Worm (Caenorhabditis elegans) whole organism, early embryonic: ENCODE measurements around the gene C01F1.5.
A peak's percentile ranks its signal among the peaks of the same experiment; 100 is the strongest.

Source experiments
- B0310.2 ChIP-seq: sonication (generic microtip); optimal IDR thresholded peaks from 2 replicates; lab custom pipeline; 2016; ENCODE audit warnings: mild to moderate bottlenecking, missing genetic modification characterization, missing compliant biosample characterization
- F13C5.2 ChIP-seq: sonication (generic microtip); optimal IDR thresholded peaks from 2 replicates; lab custom pipeline; 2017; ENCODE audit warnings: mild to moderate bottlenecking, missing genetic modification characterization, inconsistent platforms, missing compliant biosample characterization
- aly-1 ChIP-seq: sonication (generic microtip); optimal IDR thresholded peaks from 2 replicates; lab custom pipeline; 2016; ENCODE audit warnings: missing genetic modification characterization, missing compliant biosample characterization
- ama-1 ChIP-seq: fragments of 150-350 bp; optimal IDR thresholded peaks from 2 replicates; lab custom pipeline; 2014
- ceh-13 ChIP-seq: fragments of 200-800 bp; sonication (Bioruptor generic); optimal IDR thresholded peaks from 2 replicates; lab custom pipeline; 2018; ENCODE audit warnings: mild to moderate bottlenecking, missing genetic modification characterization, missing compliant biosample characterization
- ceh-36 ChIP-seq: sonication (generic microtip); optimal IDR thresholded peaks from 2 replicates; lab custom pipeline; 2016; ENCODE audit warnings: missing genetic modification characterization, inconsistent platforms, missing compliant biosample characterization
- ets-7 ChIP-seq: sonication (generic microtip); optimal IDR thresholded peaks from 2 replicates; lab custom pipeline; 2016; ENCODE audit warnings: missing genotype, missing genetic modification characterization, missing compliant biosample characterization
- flt-1 ChIP-seq: fragments of 200-800 bp; sonication (Bioruptor generic); IDR thresholded peaks from 2 replicates; pipeline ENCODE4 v1.3.6; 2022; ENCODE audit warnings: missing genetic modification characterization, missing compliant biosample characterization
- hmbx-1 ChIP-seq: sonication (generic microtip); optimal IDR thresholded peaks from 2 replicates; lab custom pipeline; 2016; ENCODE audit warnings: mild to moderate bottlenecking, missing genetic modification characterization, missing compliant biosample characterization
- hmg-4 ChIP-seq: fragments of 200-800 bp; sonication (Bioruptor generic); optimal IDR thresholded peaks from 2 replicates; lab custom pipeline; 2018; ENCODE audit warnings: mild to moderate bottlenecking, missing genetic modification characterization, missing compliant biosample characterization
- hnd-1 ChIP-seq: sonication (generic microtip); optimal IDR thresholded peaks from 2 replicates; lab custom pipeline; 2016; ENCODE audit warnings: missing genetic modification characterization, missing compliant biosample characterization
- pes-1 ChIP-seq: fragments of 200-800 bp; sonication (Bioruptor generic); IDR thresholded peaks from 2 replicates; pipeline ENCODE4 v1.3.6; 2022; ENCODE audit warnings: missing genetic modification reagents, missing genetic modification characterization, missing compliant biosample characterization
- scrt-1 ChIP-seq: fragments of 200-800 bp; sonication (Bioruptor generic); IDR thresholded peaks from 2 replicates; pipeline ENCODE4 v1.3.6; 2022; ENCODE audit warnings: missing genetic modification characterization, missing compliant biosample characterization
- sea-1 ChIP-seq: fragments of 200-800 bp; sonication (Bioruptor generic); conservative IDR thresholded peaks from 2 replicates; pipeline ENCODE4 v1.3.6; 2022; ENCODE audit warnings: missing genetic modification characterization, missing compliant biosample characterization
- tbx-11 ChIP-seq: fragments of 200-800 bp; sonication (Bioruptor generic); IDR thresholded peaks from 2 replicates; pipeline ENCODE4 v1.3.6; 2022; ENCODE audit warnings: missing genetic modification characterization, missing compliant biosample characterization
- tbx-37 ChIP-seq: fragments of 200-800 bp; sonication (Bioruptor generic); conservative IDR thresholded peaks from 2 replicates; pipeline ENCODE4 v1.3.6; 2022; ENCODE audit warnings: missing genetic modification reagents, missing genetic modification characterization, missing compliant biosample characterization
- tra-4 ChIP-seq: sonication (generic microtip); optimal IDR thresholded peaks from 2 replicates; lab custom pipeline; 2017; ENCODE audit warnings: missing genetic modification characterization, missing compliant biosample characterization

Gene C01F1.5

DNA sequence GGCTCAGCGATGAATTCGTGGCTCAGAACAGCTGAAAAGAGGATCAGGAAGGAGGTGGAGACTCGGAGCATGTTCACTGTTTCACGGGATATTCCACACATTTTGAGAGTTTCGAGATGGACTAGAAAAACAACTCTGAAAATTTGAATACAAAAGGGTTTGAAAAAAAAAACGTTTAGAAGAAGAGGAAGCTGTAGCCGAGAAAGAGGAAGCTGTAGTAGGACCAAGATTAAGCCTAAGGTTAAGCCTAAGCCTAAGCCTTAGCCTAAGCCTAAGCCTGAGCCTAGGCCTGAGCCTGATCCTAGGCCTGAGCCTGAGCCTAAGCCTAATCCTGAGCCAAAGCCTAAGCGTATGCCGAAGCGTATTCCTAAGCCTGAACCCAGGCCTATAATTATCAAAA, 30.5 kb upstream of the C01F1.5 start, which contains the start of gene plep-1:
Gene plep-1 (minus strand): TSS at position 101 of the 400 bp plus-strand sequence.
- peak; percentile 39 for TF ChIP-seq ceh-36 (tag; lab: Kevin White, UChicago)
- no peak for TF ChIP-seq sea-1 (GFP tag; lab: Robert Waterston, UW)
- no peak for TF ChIP-seq hmg-4 (GFP tag; lab: Kevin White, UChicago)

DNA sequence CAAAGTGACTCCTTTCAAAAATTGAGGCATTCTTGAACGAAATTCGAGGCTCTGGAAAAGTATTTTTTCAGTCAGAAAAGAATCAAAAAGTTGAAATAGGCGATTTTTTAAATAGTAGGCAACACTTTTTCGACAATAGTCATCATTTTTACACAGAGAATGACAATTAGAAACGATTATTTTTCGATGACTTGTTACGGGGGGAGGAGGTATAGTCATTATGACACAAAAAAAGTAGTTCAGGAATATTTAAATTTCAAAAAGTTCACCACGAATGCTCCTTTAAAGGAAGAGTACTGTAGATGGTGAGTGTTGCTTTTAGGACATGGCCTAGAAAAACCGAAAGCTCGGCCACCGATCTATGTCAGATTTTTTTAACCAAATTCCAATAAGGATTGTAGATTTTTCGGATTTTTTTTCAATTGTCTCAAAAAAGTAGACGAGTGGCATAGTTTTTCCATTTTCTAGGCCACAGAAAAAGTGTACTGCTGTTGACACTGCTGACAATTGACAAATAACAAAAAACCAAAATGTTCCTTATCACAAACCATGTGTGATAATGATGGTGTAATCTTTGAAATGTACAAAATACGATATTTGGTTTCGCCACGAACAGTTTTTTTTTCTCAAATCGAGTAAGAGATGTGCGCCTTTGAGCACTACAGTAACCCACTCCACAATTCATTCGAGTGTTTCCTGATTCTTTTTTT, 25.4 kb upstream of the C01F1.5 start, which contains the start of gene Y52E8A.3:
Gene Y52E8A.3 (minus strand): TSS at position 51 of the 710 bp plus-strand sequence.
- no peak for TF ChIP-seq F13C5.2 (tag; lab: Kevin White, UChicago)
- no peak for TF ChIP-seq hmg-4 (GFP tag; lab: Kevin White, UChicago)
- TF ChIP-seq pes-1 (GFP tag; lab: Robert Waterston, UW), result no peak
- TF ChIP-seq aly-1, result no peak
- no peak for TF ChIP-seq sea-1 (GFP tag; lab: Robert Waterston, UW)
- no peak for TF ChIP-seq tbx-11
- no peak for TF ChIP-seq ets-7
- no peak for TF ChIP-seq hmbx-1
- no peak for TF ChIP-seq B0310.2 (tag; lab: Kevin White, UChicago)
- no peak for TF ChIP-seq scrt-1
- no peak for TF ChIP-seq ceh-36 (tag; lab: Kevin White, UChicago)
- TF ChIP-seq hnd-1 (tag; lab: Kevin White, UChicago), result no peak
- TF ChIP-seq ama-1 (lab: Kevin White, UChicago), result no peak
- TF ChIP-seq tbx-37 (GFP tag; lab: Robert Waterston, UW), result no peak
- TF ChIP-seq tra-4 (tag; lab: Kevin White, UChicago), result no peak
- no peak for TF ChIP-seq flt-1 (GFP tag; lab: Robert Waterston, UW)
- TF ChIP-seq ceh-13 (GFP tag; lab: Kevin White, UChicago), result no peak

ce11 chrII:4301307-4301706, 19.7 kb upstream of the C01F1.5 start, which contains the start of gene gtf-2F1:
TSS of gene gtf-2F1 (plus strand) at chrII:4301607.
- TF ChIP-seq hnd-1 (tag; lab: Kevin White, UChicago) (no peak), pes-1 (GFP tag; lab: Robert Waterston, UW) (no peak), flt-1 (GFP tag; lab: Robert Waterston, UW) (no peak), hmg-4 (GFP tag; lab: Kevin White, UChicago) (no peak), hmbx-1 (no peak), tbx-37 (GFP tag; lab: Robert Waterston, UW) (no peak), B0310.2 (tag; lab: Kevin White, UChicago) (no peak), tbx-11 (no peak)

- TF ChIP-seq hnd-1 (tag; lab: Kevin White, UChicago), result no peak
- no peak for TF ChIP-seq ceh-36 (tag; lab: Kevin White, UChicago)
- peak; percentile 70; the same call in 1 of the 2 replicates for TF ChIP-seq tbx-37 (GFP tag; lab: Robert Waterston, UW)
- peak; percentile 45; the same call in 1 of the 2 replicates for TF ChIP-seq flt-1 (GFP tag; lab: Robert Waterston, UW)
- peak; percentile 65 for TF ChIP-seq hmg-4 (GFP tag; lab: Kevin White, UChicago)
- TF ChIP-seq scrt-1, result no peak
- TF ChIP-seq B0310.2 (tag; lab: Kevin White, UChicago), result peak; percentile 20
- TF ChIP-seq sea-1 (GFP tag; lab: Robert Waterston, UW), result 0 out of 2 replicates have a peak, but pooled peaks have one; percentile 56
- peak; percentile 75 for TF ChIP-seq F13C5.2 (tag; lab: Kevin White, UChicago)
- peak; percentile 66 for TF ChIP-seq pes-1 (GFP tag; lab: Robert Waterston, UW)
Observed at ce11 chrII:4299227-4299703, 17.6 kb upstream of the C01F1.5 start, which contains the start of gene sco-1. TSS of gene sco-1 (plus strand) at chrII:4299653.

DNA sequence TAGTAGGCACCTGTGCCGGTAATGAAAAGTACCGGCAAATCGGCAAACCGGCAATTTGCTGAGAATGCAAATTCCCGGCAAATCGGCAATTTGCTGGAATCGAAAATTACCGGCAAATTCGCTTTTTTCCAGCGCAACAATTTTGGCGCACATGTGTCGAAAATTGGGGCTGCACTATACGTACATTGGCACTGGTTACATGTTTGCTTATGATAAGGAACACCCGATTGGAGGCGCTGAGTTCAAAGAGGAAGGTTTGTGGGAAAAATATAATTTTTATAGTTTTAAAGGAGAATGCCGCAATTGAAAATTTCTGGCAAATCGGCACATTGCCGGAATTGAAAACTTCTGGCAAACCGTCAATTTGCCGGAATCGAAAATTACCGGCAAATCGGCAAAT, 15.6 kb upstream of the C01F1.5 start:
- TF ChIP-seq tra-4 (tag; lab: Kevin White, UChicago) (no peak), tbx-11 (no peak), sea-1 (GFP tag; lab: Robert Waterston, UW) (no peak), ets-7 (no peak), ama-1 (lab: Kevin White, UChicago) (no peak)

- no peak for TF ChIP-seq F13C5.2 (tag; lab: Kevin White, UChicago)
- TF ChIP-seq tra-4 (tag; lab: Kevin White, UChicago), result no peak
- no peak for TF ChIP-seq ama-1 (lab: Kevin White, UChicago)
- no peak for TF ChIP-seq ets-7
- TF ChIP-seq pes-1 (GFP tag; lab: Robert Waterston, UW), result no peak
- TF ChIP-seq hnd-1 (tag; lab: Kevin White, UChicago), result no peak
- TF ChIP-seq B0310.2 (tag; lab: Kevin White, UChicago), result no peak
- no peak for TF ChIP-seq ceh-36 (tag; lab: Kevin White, UChicago)
- no peak for TF ChIP-seq tbx-11
- TF ChIP-seq aly-1, result no peak
Observed at ce11 chrII:4294801-4295200, 13.2 kb upstream of the C01F1.5 start, which contains the start of gene rml-4. TSS of gene rml-4 (plus strand) at chrII:4295101.

DNA sequence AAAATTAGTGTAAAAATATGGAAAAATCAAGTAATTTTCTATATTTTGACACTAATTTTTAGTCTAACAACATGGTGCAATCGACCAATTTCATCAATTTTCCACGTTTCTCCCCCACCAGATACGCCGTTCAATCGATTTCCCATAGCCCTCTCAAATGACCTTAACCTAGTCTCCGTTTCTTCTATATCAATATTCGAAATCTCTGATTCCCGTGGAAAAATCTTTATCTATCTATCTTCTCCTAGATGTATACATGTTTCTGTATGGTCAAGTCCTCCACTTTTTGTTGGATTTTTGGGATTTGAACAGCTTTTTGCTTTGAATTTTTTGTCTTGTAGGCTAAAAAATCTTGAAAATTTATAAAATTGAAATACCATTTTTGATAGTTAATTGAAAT, 12.5 kb upstream of the C01F1.5 start:
- no peak for TF ChIP-seq aly-1
- TF ChIP-seq B0310.2 (tag; lab: Kevin White, UChicago), result no peak
- no peak for TF ChIP-seq sea-1 (GFP tag; lab: Robert Waterston, UW)
- TF ChIP-seq ama-1 (lab: Kevin White, UChicago), result no peak
